Fruit fly (Drosophila melanogaster) whole organism, pupa: ENCODE measurements around the gene Reepl1.

Experiments
- CG10348 ChIP-seq: fragments of 200-800 bp; sonication (Bioruptor generic); IDR thresholded peaks from 2 replicates; pipeline ENCODE4 v1.3.6; 2022; ENCODE audit warnings: missing biosample characterization, missing genetic modification characterization
- CG12605 ChIP-seq: fragments of 200-800 bp; sonication (Bioruptor generic); IDR thresholded peaks from 2 replicates; pipeline ENCODE4 v1.3.6; 2022; ENCODE audit warnings: missing biosample characterization, missing genetic modification characterization
- CG13204 ChIP-seq: fragments of 200-800 bp; sonication (Bioruptor generic); optimal IDR thresholded peaks from 2 replicates; lab custom pipeline; 2018; ENCODE audit warnings: missing biosample characterization, mild to moderate bottlenecking, missing genetic modification characterization, moderate library complexity
- CG14655 ChIP-seq: fragments of 200-800 bp; sonication (Bioruptor generic); optimal IDR thresholded peaks from 3 replicates; lab custom pipeline; 2017; ENCODE audit warnings: mild to moderate bottlenecking, missing biosample characterization, missing genetic modification reagents, missing genetic modification characterization
- CG15710 ChIP-seq: fragments of 200-800 bp; sonication (Bioruptor generic); optimal IDR thresholded peaks from 2 replicates; lab custom pipeline; 2018; ENCODE audit warnings: missing biosample characterization, mild to moderate bottlenecking, missing genetic modification characterization, moderate library complexity
- CG17806 ChIP-seq: fragments of 200-800 bp; sonication (Bioruptor generic); optimal IDR thresholded peaks from 2 replicates; lab custom pipeline; 2018; ENCODE audit warnings: missing biosample characterization, mild to moderate bottlenecking, missing genetic modification characterization, moderate library complexity
- CG32121 ChIP-seq: fragments of 200-800 bp; sonication (Bioruptor generic); IDR thresholded peaks from 2 replicates; pipeline ENCODE4 v1.3.6; 2022; ENCODE audit warnings: missing biosample characterization, missing genetic modification characterization
- CG34367 ChIP-seq: fragments of 200-800 bp; sonication (Bioruptor generic); optimal IDR thresholded peaks from 2 replicates; lab custom pipeline; 2018; ENCODE audit warnings: missing biosample characterization, mild to moderate bottlenecking, missing genetic modification characterization
- CG4496 ChIP-seq: fragments of 200-800 bp; sonication (Bioruptor generic); IDR thresholded peaks from 3 replicates; pipeline ENCODE4 v1.3.6; 2022; ENCODE audit warnings: missing biosample characterization, missing genetic modification characterization
- CG8159 ChIP-seq: fragments of 200-800 bp; sonication (Bioruptor generic); optimal IDR thresholded peaks from 3 replicates; lab custom pipeline; 2018; ENCODE audit warnings: missing biosample characterization, mild to moderate bottlenecking, missing genetic modification characterization, moderate library complexity
- CG8301 ChIP-seq: fragments of 200-800 bp; sonication (Bioruptor generic); optimal IDR thresholded peaks from 2 replicates; lab custom pipeline; 2018; ENCODE audit warnings: missing biosample characterization, mild to moderate bottlenecking, missing genetic modification characterization
- CG9948 ChIP-seq: fragments of 200-800 bp; sonication (Bioruptor generic); optimal IDR thresholded peaks from 2 replicates; lab custom pipeline; 2018; ENCODE audit warnings: missing biosample characterization, mild to moderate bottlenecking, missing genetic modification characterization, moderate library complexity
- D1 ChIP-seq: fragments of 200-800 bp; sonication (Bioruptor generic); optimal IDR thresholded peaks from 2 replicates; lab custom pipeline; 2018; ENCODE audit warnings: missing biosample characterization, mild to moderate bottlenecking, missing genetic modification characterization, moderate library complexity
- EcR ChIP-seq: fragments of 200-800 bp; sonication (Bioruptor generic); optimal IDR thresholded peaks from 3 replicates; lab custom pipeline; 2019; ENCODE audit warnings: missing biosample characterization, missing genetic modification characterization, mild to moderate bottlenecking, moderate library complexity, missing genetic modification reagents
- Ets98B ChIP-seq: fragments of 200-800 bp; sonication (Bioruptor generic); IDR thresholded peaks from 2 replicates; pipeline ENCODE4 v1.3.6; 2022; ENCODE audit warnings: missing biosample characterization, missing genetic modification characterization
- Pif1A ChIP-seq: fragments of 200-800 bp; sonication (Bioruptor generic); optimal IDR thresholded peaks from 3 replicates; lab custom pipeline; 2016; ENCODE audit warnings: missing biosample characterization, missing genetic modification characterization
- Pif1B ChIP-seq: fragments of 200-800 bp; sonication (Bioruptor generic); optimal IDR thresholded peaks from 3 replicates; lab custom pipeline; 2016; ENCODE audit warnings: missing biosample characterization, missing genetic modification characterization
- Snoo ChIP-seq: fragments of 200-800 bp; sonication (Bioruptor generic); optimal IDR thresholded peaks from 3 replicates; lab custom pipeline; 2017; ENCODE audit warnings: missing biosample characterization, mild to moderate bottlenecking, missing genetic modification characterization, inconsistent platforms
- fd96Ca ChIP-seq: fragments of 200-800 bp; sonication (Bioruptor generic); IDR thresholded peaks from 3 replicates; pipeline ENCODE4 v1.3.6; 2022; ENCODE audit warnings: missing biosample characterization, missing genetic modification characterization
- gl ChIP-seq: fragments of 200-800 bp; sonication (Bioruptor generic); optimal IDR thresholded peaks from 2 replicates; lab custom pipeline; 2018; ENCODE audit warnings: missing biosample characterization, mild to moderate bottlenecking, missing genetic modification characterization
- rn ChIP-seq: fragments of 200-800 bp; sonication (Bioruptor generic); IDR thresholded peaks from 2 replicates; pipeline ENCODE4 v1.3.6; 2022; ENCODE audit warnings: missing biosample characterization, missing genetic modification characterization

Gene Reepl1

dm6 chrX:11543318-11543717 lies 29.2 kb upstream of the Reepl1 start:
- TF ChIP-seq CG10348 (GFP tag; lab: Robert Waterston, UW) (no peak), CG8159 (no peak), CG34367 (no peak), CG12605 (GFP tag; lab: Robert Waterston, UW) (no peak), EcR (no peak), D1 (tag; lab: Kevin White, UChicago) (no peak)
- TF ChIP-seq, all 21 proteins: peak for 0

- TF ChIP-seq CG17806 (tag; lab: Kevin White, UChicago) = peak; percentile 33
- TF ChIP-seq gl (tag; lab: Kevin White, UChicago) = no peak
- TF ChIP-seq CG8301 (tag; lab: Kevin White, UChicago) = peak; percentile 68
- peak; percentile 7 for TF ChIP-seq CG8159
- no peak for TF ChIP-seq Pif1B (GFP tag; lab: Kevin White, UChicago)
- 0 out of 3 replicates have a peak, but pooled peaks have one; percentile 51 for TF ChIP-seq fd96Ca
- peak; percentile 38 for TF ChIP-seq D1 (tag; lab: Kevin White, UChicago)
- TF ChIP-seq EcR = peak; percentile 97
- TF ChIP-seq CG9948 (tag; lab: Kevin White, UChicago) = peak; percentile 47
- TF ChIP-seq CG14655 = peak; percentile 79
Observed at dm6 chrX:11544110-11544950, 28.2 kb upstream of the Reepl1 start.

dm6 chrX:11544951-11545426 lies 27.5 kb upstream of the Reepl1 start:
- no peak for TF ChIP-seq CG32121 (GFP tag; lab: Robert Waterston, UW)
- no peak for TF ChIP-seq rn (GFP tag; lab: Robert Waterston, UW)
- TF ChIP-seq Pif1B (GFP tag; lab: Kevin White, UChicago) = peak; percentile 46
- no peak for TF ChIP-seq CG34367
- TF ChIP-seq Ets98B (GFP tag; lab: Robert Waterston, UW) = no peak
- TF ChIP-seq CG9948 (tag; lab: Kevin White, UChicago) = no peak
- TF ChIP-seq CG8301 (tag; lab: Kevin White, UChicago) = peak; percentile 25
- TF ChIP-seq D1 (tag; lab: Kevin White, UChicago) = no peak
- TF ChIP-seq CG12605 (GFP tag; lab: Robert Waterston, UW) = no peak
- TF ChIP-seq CG8159 = no peak
- no peak for TF ChIP-seq CG10348 (GFP tag; lab: Robert Waterston, UW)
- no peak for TF ChIP-seq CG13204 (GFP tag; lab: Kevin White, UChicago)
- no peak for TF ChIP-seq CG17806 (tag; lab: Kevin White, UChicago)
- peak; percentile 71 for TF ChIP-seq CG14655
- peak; percentile 52; the same call in 1 of the 3 replicates for TF ChIP-seq CG4496 (GFP tag; lab: Robert Waterston, UW)
- peak; percentile 61 for TF ChIP-seq Pif1A (GFP tag; lab: Kevin White, UChicago)
- no peak for TF ChIP-seq CG15710 (tag; lab: Kevin White, UChicago)
- TF ChIP-seq Snoo (tag; lab: Kevin White, UChicago) = no peak
- TF ChIP-seq gl (tag; lab: Kevin White, UChicago) = no peak
- TF ChIP-seq EcR = peak; percentile 57
- TF ChIP-seq fd96Ca = peak; percentile 52; the same call in 2 of the 3 replicates

- no peak for TF ChIP-seq CG10348 (GFP tag; lab: Robert Waterston, UW)
- TF ChIP-seq CG14655 = no peak
- TF ChIP-seq CG34367 = no peak
- no peak for TF ChIP-seq Snoo (tag; lab: Kevin White, UChicago)
- no peak for TF ChIP-seq CG8159
- TF ChIP-seq CG9948 (tag; lab: Kevin White, UChicago) = no peak
- no peak for TF ChIP-seq rn (GFP tag; lab: Robert Waterston, UW)
- no peak for TF ChIP-seq CG13204 (GFP tag; lab: Kevin White, UChicago)
- TF ChIP-seq D1 (tag; lab: Kevin White, UChicago) = no peak
- TF ChIP-seq fd96Ca = no peak
- no peak for TF ChIP-seq gl (tag; lab: Kevin White, UChicago)
- TF ChIP-seq Pif1A (GFP tag; lab: Kevin White, UChicago) = no peak
- no peak for TF ChIP-seq CG17806 (tag; lab: Kevin White, UChicago)
- no peak for TF ChIP-seq Pif1B (GFP tag; lab: Kevin White, UChicago)
- no peak for TF ChIP-seq CG32121 (GFP tag; lab: Robert Waterston, UW)
- TF ChIP-seq, all 21 proteins: peak for 0
Observed at dm6 chrX:11546941-11547340, 25.6 kb upstream of the Reepl1 start.

dm6 chrX:11548701-11549100 lies 23.8 kb upstream of the Reepl1 start:
- peak; percentile 89 for TF ChIP-seq CG14655
- no peak for TF ChIP-seq CG13204 (GFP tag; lab: Kevin White, UChicago)
- TF ChIP-seq CG9948 (tag; lab: Kevin White, UChicago) = peak; percentile 51
- peak; percentile 70 for TF ChIP-seq Ets98B (GFP tag; lab: Robert Waterston, UW)
- no peak for TF ChIP-seq D1 (tag; lab: Kevin White, UChicago)
- TF ChIP-seq EcR = no peak
- TF ChIP-seq Pif1A (GFP tag; lab: Kevin White, UChicago) = peak; percentile 72
- peak; percentile 86 for TF ChIP-seq CG8301 (tag; lab: Kevin White, UChicago)
- TF ChIP-seq CG17806 (tag; lab: Kevin White, UChicago) = peak; percentile 31
- TF ChIP-seq rn (GFP tag; lab: Robert Waterston, UW) = no peak
- no peak for TF ChIP-seq Snoo (tag; lab: Kevin White, UChicago)
- TF ChIP-seq CG34367 = peak; percentile 19
- TF ChIP-seq CG32121 (GFP tag; lab: Robert Waterston, UW) = peak; percentile 26; the same call in 1 of the 2 replicates
- TF ChIP-seq CG10348 (GFP tag; lab: Robert Waterston, UW) = no peak
- peak; percentile 16 for TF ChIP-seq CG15710 (tag; lab: Kevin White, UChicago)
- peak; percentile 24 for TF ChIP-seq CG8159
- TF ChIP-seq gl (tag; lab: Kevin White, UChicago) = no peak
- peak; percentile 62 for TF ChIP-seq Pif1B (GFP tag; lab: Kevin White, UChicago)
- TF ChIP-seq fd96Ca = peak; percentile 63; the same call in 2 of the 3 replicates
- peak; percentile 71; the same call in 2 of the 3 replicates for TF ChIP-seq CG4496 (GFP tag; lab: Robert Waterston, UW)
- TF ChIP-seq CG12605 (GFP tag; lab: Robert Waterston, UW) = peak; percentile 58; the same call in 1 of the 2 replicates
- TF ChIP-seq, all 21 proteins: peak for 14
